Worm (Caenorhabditis elegans) whole organism, young adult: ENCODE measurements around the gene F39F10.2.

Experiments
- B0019.2 ChIP-seq: fragments of 200-800 bp; sonication (Bioruptor generic); conservative IDR thresholded peaks from 2 replicates; pipeline ENCODE4 v1.3.6; 2022; ENCODE audit warnings: missing genetic modification reagents, missing genetic modification characterization, missing compliant biosample characterization
- F49E8.2 ChIP-seq: sonication (generic microtip); optimal IDR thresholded peaks from 3 replicates; lab custom pipeline; 2017; ENCODE audit warnings: missing genetic modification characterization, mild to moderate bottlenecking, missing compliant biosample characterization, antibody characterized with exemption, moderate library complexity; ENCODE audit not compliant: insufficient read depth
- K11D2.4 ChIP-seq: fragments of 200-800 bp; sonication (Bioruptor generic); IDR thresholded peaks from 2 replicates; pipeline ENCODE4 v1.3.6; 2022; ENCODE audit warnings: missing genetic modification reagents, missing genetic modification characterization, missing compliant biosample characterization
- K12H6.12 ChIP-seq: fragments of 200-800 bp; sonication (Bioruptor generic); optimal IDR thresholded peaks from 2 replicates; lab custom pipeline; 2018; ENCODE audit warnings: mild to moderate bottlenecking, missing genetic modification characterization, missing compliant biosample characterization
- Y79H2A.3 ChIP-seq: fragments of 200-800 bp; sonication (Bioruptor generic); conservative IDR thresholded peaks from 2 replicates; pipeline ENCODE4 v1.3.6; 2022; ENCODE audit warnings: missing genetic modification reagents, missing genetic modification characterization, missing compliant biosample characterization
- aptf-2 ChIP-seq: fragments of 200-800 bp; sonication (Bioruptor generic); conservative IDR thresholded peaks from 2 replicates; pipeline ENCODE4 v1.3.6; 2022; ENCODE audit warnings: missing genetic modification reagents, missing genetic modification characterization, missing compliant biosample characterization
- cebp-1 ChIP-seq, 2 experiments: fragments of 200-800 bp in 1 of 2; sonication (Bioruptor generic) in 1 of 2; sonication (generic microtip) in 1 of 2; IDR thresholded peaks in 1 of 2; optimal IDR thresholded peaks in 1 of 2; 2 replicates each; pipeline versions ENCODE4 v1.3.6 to Lab custom; 2017 to 2022; ENCODE audit warnings: missing compliant biosample characterization in 2 of 2, missing genetic modification characterization in 2 of 2, mild to moderate bottlenecking in 1 of 2, missing genetic modification reagents in 1 of 2, moderate library complexity in 1 of 2
- dox-1 ChIP-seq: fragments of 200-800 bp; sonication (Bioruptor generic); IDR thresholded peaks from 2 replicates; pipeline ENCODE4 v1.3.6; 2022; ENCODE audit warnings: missing genetic modification reagents, missing genetic modification characterization, missing compliant biosample characterization
- dpl-1 ChIP-seq: fragments of 150-350 bp; optimal IDR thresholded peaks from 2 replicates; lab custom pipeline; 2014; ENCODE audit warnings: missing biosample characterization, missing genetic modification reagents, missing genetic modification characterization
- efl-1 ChIP-seq: fragments of 150-350 bp; optimal IDR thresholded peaks from 2 replicates; lab custom pipeline; 2014; ENCODE audit warnings: missing biosample characterization, missing genetic modification reagents, missing genetic modification characterization
- ets-4 ChIP-seq: fragments of 200-800 bp; sonication (Bioruptor generic); optimal IDR thresholded peaks from 2 replicates; lab custom pipeline; 2018; ENCODE audit warnings: mild to moderate bottlenecking, missing genetic modification characterization, missing compliant biosample characterization
- hlh-12 ChIP-seq: sonication (generic microtip); optimal IDR thresholded peaks from 2 replicates; lab custom pipeline; 2016; ENCODE audit warnings: missing genetic modification characterization, missing compliant biosample characterization
- hsf-1 ChIP-seq: fragments of 200-800 bp; sonication (Bioruptor generic); IDR thresholded peaks from 2 replicates; pipeline ENCODE4 v1.3.6; 2022; ENCODE audit warnings: missing genetic modification reagents, missing genetic modification characterization, missing compliant biosample characterization
- lin-26 ChIP-seq: fragments of 200-800 bp; sonication (Bioruptor generic); IDR thresholded peaks from 2 replicates; pipeline ENCODE4 v1.3.6; 2022; ENCODE audit warnings: missing genetic modification reagents, missing genetic modification characterization, missing compliant biosample characterization
- lin-40 ChIP-seq: sonication (generic microtip); optimal IDR thresholded peaks from 2 replicates; lab custom pipeline; 2016; ENCODE audit warnings: missing genetic modification characterization, mild to moderate bottlenecking, missing compliant biosample characterization, missing genotype, missing genetic modification reagents
- madf-10 ChIP-seq: sonication (generic microtip); optimal IDR thresholded peaks from 2 replicates; lab custom pipeline; 2016; ENCODE audit warnings: mild to moderate bottlenecking, missing genetic modification characterization, missing compliant biosample characterization
- madf-8 ChIP-seq: fragments of 200-800 bp; sonication (Bioruptor generic); conservative IDR thresholded peaks from 2 replicates; pipeline ENCODE4 v1.3.6; 2022; ENCODE audit warnings: missing genetic modification reagents, missing genetic modification characterization, missing compliant biosample characterization
- nhr-179 ChIP-seq: sonication (generic microtip); optimal IDR thresholded peaks from 2 replicates; lab custom pipeline; 2016; ENCODE audit warnings: mild to moderate bottlenecking, missing genetic modification characterization, missing compliant biosample characterization
- nhr-80 ChIP-seq: sonication (generic microtip); optimal IDR thresholded peaks from 2 replicates; lab custom pipeline; 2016; ENCODE audit warnings: missing genetic modification characterization, missing compliant biosample characterization
- pbrm-1 ChIP-seq: fragments of 200-800 bp; sonication (Bioruptor generic); IDR thresholded peaks from 2 replicates; pipeline ENCODE4 v1.3.6; 2022; ENCODE audit warnings: missing genetic modification reagents, missing genetic modification characterization, missing compliant biosample characterization
- rpc-1 ChIP-seq, 2 experiments: fragments of 150-350 bp in 1 of 2; sonication (generic microtip) in 1 of 2; optimal IDR thresholded peaks; 2 replicates each; lab custom pipeline; 2014 to 2018; ENCODE audit warnings: missing biosample characterization in 1 of 2, missing genetic modification characterization in 1 of 2, missing genetic modification reagents in 1 of 2, missing genotype in 1 of 2
- snpc-1.3 ChIP-seq: sonication (generic microtip); optimal IDR thresholded peaks from 2 replicates; lab custom pipeline; 2017; ENCODE audit warnings: missing genetic modification characterization, mild to moderate bottlenecking, missing compliant biosample characterization, antibody characterized with exemption, moderate library complexity, missing genotype, missing genetic modification reagents; ENCODE audit not compliant: insufficient read depth
- snpc-4 ChIP-seq, 5 experiments: fragments of 150-350 bp in 1 of 5; sonication (generic microtip) in 4 of 5; optimal IDR thresholded peaks; 2 replicates each; lab custom pipeline; 2014 to 2018; ENCODE audit warnings: missing genetic modification characterization in 5 of 5, missing biosample characterization in 3 of 5, antibody characterized with exemption in 2 of 5, mild to moderate bottlenecking in 2 of 5, missing compliant biosample characterization in 2 of 5, missing genotype in 2 of 5, moderate library complexity in 2 of 5, missing genetic modification reagents in 1 of 5
- somi-1 ChIP-seq: fragments of 200-800 bp; sonication (Bioruptor generic); optimal IDR thresholded peaks from 2 replicates; lab custom pipeline; 2018; ENCODE audit warnings: mild to moderate bottlenecking, missing genetic modification characterization, missing compliant biosample characterization
- sptf-2 ChIP-seq: fragments of 200-800 bp; sonication (Bioruptor generic); optimal IDR thresholded peaks from 2 replicates; lab custom pipeline; 2018; ENCODE audit warnings: mild to moderate bottlenecking, missing genetic modification characterization, missing compliant biosample characterization
- tlf-1 ChIP-seq: fragments of 200-800 bp; sonication (Bioruptor generic); optimal IDR thresholded peaks from 2 replicates; lab custom pipeline; 2018; ENCODE audit warnings: mild to moderate bottlenecking, missing genetic modification characterization, missing compliant biosample characterization

F39F10.2 gene

ce11 chrX:16859956-16860446, 34.7 kb upstream of the F39F10.2 start, which contains the start of gene T20F7.3:
Gene T20F7.3 (plus strand): TSS chrX:16860396.
- TF ChIP-seq B0019.2 (GFP tag; lab: Robert Waterston, UW), result no peak
- peak; percentile 65 for TF ChIP-seq nhr-80

- TF ChIP-seq snpc-4 (GFP tag; optimal IDR thresholded peaks at IDR 0.05; lab: Kevin White, UChicago) (no peak), snpc-4 (tag; optimal IDR thresholded peaks at IDR 0.05; lab: Kevin White, UChicago) (no peak), tlf-1 (GFP tag; lab: Kevin White, UChicago) (no peak), aptf-2 (GFP tag; lab: Robert Waterston, UW) (no peak)
Measured at ce11 chrX:16863320-16863719, 31.4 kb upstream of the F39F10.2 start.

- peak; percentile 50 for TF ChIP-seq nhr-80
- TF ChIP-seq hlh-12 (tag; lab: Kevin White, UChicago), result no peak
- TF ChIP-seq nhr-179, result no peak
- no peak for TF ChIP-seq Y79H2A.3 (GFP tag; lab: Robert Waterston, UW)
Measured at ce11 chrX:16865016-16865415, 29.7 kb upstream of the F39F10.2 start.

ce11 chrX:16865675-16866074, 29.0 kb upstream of the F39F10.2 start:
- TF ChIP-seq madf-10 (tag; lab: Kevin White, UChicago) (no peak), hsf-1 (no peak), snpc-1.3 (no peak), rpc-1 (optimal IDR thresholded peaks at IDR 0.05; lab: Kevin White, UChicago) (no peak), rpc-1 (tag; optimal IDR thresholded peaks at IDR 0.05; lab: Kevin White, UChicago) (no peak), pbrm-1 (GFP tag; lab: Robert Waterston, UW) (no peak), madf-8 (GFP tag; lab: Robert Waterston, UW) (no peak), K12H6.12 (tag; lab: Kevin White, UChicago) (no peak), K11D2.4 (no peak), tlf-1 (GFP tag; lab: Kevin White, UChicago) (no peak), dpl-1 (GFP tag; lab: Kevin White, UChicago) (no peak), efl-1 (GFP tag; lab: Kevin White, UChicago) (no peak)

ce11 chrX:16868931-16869330, 25.7 kb upstream of the F39F10.2 start, which contains the start of gene aakg-2:
Gene aakg-2 (minus strand): TSS chrX:16869031.
- no peak for TF ChIP-seq cebp-1 (GFP tag; IDR thresholded peaks at IDR 0.05; lab: Robert Waterston, UW)
- peak; percentile 12 for TF ChIP-seq cebp-1 (tag; optimal IDR thresholded peaks at IDR 0.05; lab: Kevin White, UChicago)
- no peak for TF ChIP-seq lin-40 (tag; lab: Kevin White, UChicago)

- TF ChIP-seq F49E8.2 (tag; lab: Kevin White, UChicago) (no peak), lin-40 (tag; lab: Kevin White, UChicago) (peak; percentile 23), cebp-1 (GFP tag; IDR thresholded peaks at IDR 0.05; lab: Robert Waterston, UW) (peak; percentile 47; the same call in 1 of the 2 replicates), cebp-1 (tag; optimal IDR thresholded peaks at IDR 0.05; lab: Kevin White, UChicago) (peak; percentile 76), nhr-80 (peak; percentile 64), somi-1 (peak; percentile 28), nhr-179 (no peak), lin-26 (no peak), ets-4 (no peak), sptf-2 (no peak), dox-1 (0 out of 2 replicates have a peak, but pooled peaks have one; percentile 13)
Measured at ce11 chrX:16871355-16871754, 23.3 kb upstream of the F39F10.2 start.
